Fruit fly (Drosophila melanogaster): ENCODE results near the gene CG42750.

CG42750 gene

dm6 chr2L:18267815-18268214, 7.8 kb downstream of the CG42750 start (continued):
- TF ChIP-seq dati (GFP tag; IDR thresholded peaks at IDR 0.05) (no peak), dan (GFP tag; IDR thresholded peaks at IDR 0.05) (no peak), CG12104 (GFP tag; optimal IDR thresholded peaks at IDR 0.05) (no peak), lab (GFP tag; optimal IDR thresholded peaks at IDR 0.05) (peak; percentile 54), CG6765 (GFP tag; optimal IDR thresholded peaks at IDR 0.05) (no peak), CG11456 (GFP tag; IDR thresholded peaks at IDR 0.05) (no peak), CG11247 (GFP tag; IDR thresholded peaks at IDR 0.05) (no peak), Atf3 (GFP tag; optimal IDR thresholded peaks at IDR 0.05) (no peak), dmrt11E (tag; optimal IDR thresholded peaks at IDR 0.05) (no peak), abd-A (tag; optimal IDR thresholded peaks at IDR 0.05) (no peak), CG33557 (GFP tag; optimal IDR thresholded peaks at IDR 0.05) (no peak), CG6813 (GFP tag; optimal IDR thresholded peaks at IDR 0.05) (peak; percentile 9), Trl (optimal IDR thresholded peaks at IDR 0.05) (no peak), Trl (GFP tag; optimal IDR thresholded peaks at IDR 0.05) (no peak), lola (GFP tag; optimal IDR thresholded peaks at IDR 0.05) (no peak), phol (tag; optimal IDR thresholded peaks at IDR 0.05) (no peak), prd (optimal IDR thresholded peaks at IDR 0.05) (no peak), prd (GFP tag; IDR thresholded peaks at IDR 0.05) (no peak), CG17385 (GFP tag; optimal IDR thresholded peaks at IDR 0.05) (no peak), kni (GFP tag; optimal IDR thresholded peaks at IDR 0.05) (no peak), CG13123 (GFP tag; optimal IDR thresholded peaks at IDR 0.05) (no peak), crc (GFP tag; optimal IDR thresholded peaks at IDR 0.05) (no peak), pho (GFP tag; optimal IDR thresholded peaks at IDR 0.05) (no peak), CG17328 (GFP tag; IDR thresholded peaks at IDR 0.05) (no peak), ranshi (GFP tag; IDR thresholded peaks at IDR 0.05) (no peak), CG7556 (GFP tag; optimal IDR thresholded peaks at IDR 0.05) (peak; percentile 20), danr (GFP tag; IDR thresholded peaks at IDR 0.05) (no peak), toy (GFP tag; IDR thresholded peaks at IDR 0.05) (no peak), btn (GFP tag; optimal IDR thresholded peaks at IDR 0.05) (no peak), CG3838 (GFP tag; optimal IDR thresholded peaks at IDR 0.05) (no peak), CG8388 (GFP tag; optimal IDR thresholded peaks at IDR 0.05) (no peak), Optix (GFP tag; IDR thresholded peaks at IDR 0.05) (no peak), ci (GFP tag; IDR thresholded peaks at IDR 0.05) (no peak), Rfx (GFP tag; IDR thresholded peaks at IDR 0.05) (peak; percentile 42; the same call in 1 of the 2 replicates), CG11696 (GFP tag; IDR thresholded peaks at IDR 0.05) (no peak), ftz-f1 (GFP tag; optimal IDR thresholded peaks at IDR 0.05) (no peak), Vsx1 (GFP tag; optimal IDR thresholded peaks at IDR 0.05) (no peak), CG9876 (GFP tag; optimal IDR thresholded peaks at IDR 0.05) (no peak), CG17361 (GFP tag; IDR thresholded peaks at IDR 0.05) (no peak), Dek (tag; optimal IDR thresholded peaks at IDR 0.05) (no peak), CG15269 (tag; optimal IDR thresholded peaks at IDR 0.05) (peak; percentile 17), tio (GFP tag; optimal IDR thresholded peaks at IDR 0.05) (no peak), chm (GFP tag; IDR thresholded peaks at IDR 0.05) (no peak), lilli (GFP tag; optimal IDR thresholded peaks at IDR 0.05) (no peak), sens (GFP tag) (no peak), CG32772 (GFP tag; IDR thresholded peaks at IDR 0.05) (no peak), sug (tag; optimal IDR thresholded peaks at IDR 0.05) (no peak), maf-S (GFP tag; optimal IDR thresholded peaks at IDR 0.05) (no peak), stwl (tag; optimal IDR thresholded peaks at IDR 0.05) (no peak), Xbp1 (GFP tag; optimal IDR thresholded peaks at IDR 0.05) (no peak), CG1529 (GFP tag; optimal IDR thresholded peaks at IDR 0.05) (no peak), emc (GFP tag; optimal IDR thresholded peaks at IDR 0.05) (no peak), Ada2b (GFP tag; IDR thresholded peaks at IDR 0.05) (peak; percentile 30; the same call in 1 of the 2 replicates), Atf-2 (GFP tag; optimal IDR thresholded peaks at IDR 0.05) (no peak)

All from whole organism, embryonic.